Worm (Caenorhabditis elegans) whole organism, mixed stage, embryonic: Measurements from ENCODE around the gene mppb-1.

ENCODE experiments used
- bed-3 ChIP-seq: fragments of 200-800 bp; sonication (Bioruptor generic); optimal IDR thresholded peaks from 3 replicates; lab custom pipeline; 2018; ENCODE audit warnings: mild to moderate bottlenecking, missing genetic modification characterization, moderate library complexity, missing compliant biosample characterization
- blmp-1 ChIP-seq: fragments of 150-350 bp; optimal IDR thresholded peaks from 2 replicates; lab custom pipeline; 2014; ENCODE audit warnings: missing biosample characterization, missing genetic modification characterization
- ceh-39 ChIP-seq: fragments of 150-350 bp; optimal IDR thresholded peaks from 2 replicates; lab custom pipeline; 2014; ENCODE audit warnings: missing biosample characterization, missing genetic modification characterization
- ceh-83 ChIP-seq: fragments of 200-800 bp; sonication (Bioruptor generic); optimal IDR thresholded peaks from 2 replicates; lab custom pipeline; 2018; ENCODE audit warnings: mild to moderate bottlenecking, missing genetic modification characterization, missing compliant biosample characterization
- ces-1 ChIP-seq: fragments of 150-350 bp; optimal IDR thresholded peaks from 2 replicates; lab custom pipeline; 2014; ENCODE audit warnings: missing biosample characterization, missing genetic modification reagents, missing genetic modification characterization
- cnd-1 ChIP-seq: fragments of 200-800 bp; sonication (Bioruptor generic); optimal IDR thresholded peaks from 2 replicates; lab custom pipeline; 2018; ENCODE audit warnings: mild to moderate bottlenecking, missing genetic modification characterization, missing compliant biosample characterization
- drap-1 ChIP-seq: fragments of 200-800 bp; sonication (Bioruptor generic); optimal IDR thresholded peaks from 3 replicates; lab custom pipeline; 2018; ENCODE audit warnings: mild to moderate bottlenecking, missing genetic modification characterization, missing compliant biosample characterization
- elt-3 ChIP-seq: fragments of 150-350 bp; optimal IDR thresholded peaks from 2 replicates; lab custom pipeline; 2014; ENCODE audit warnings: missing biosample characterization, missing genetic modification characterization
- ham-2 ChIP-seq: fragments of 200-800 bp; sonication (Bioruptor generic); optimal IDR thresholded peaks from 2 replicates; lab custom pipeline; 2018; ENCODE audit warnings: mild to moderate bottlenecking, missing genetic modification characterization, missing compliant biosample characterization
- hlh-1 ChIP-seq: fragments of 150-350 bp; optimal IDR thresholded peaks from 2 replicates; lab custom pipeline; 2014; ENCODE audit warnings: missing biosample characterization, missing genetic modification reagents, missing genetic modification characterization
- lin-13 ChIP-seq: fragments of 150-350 bp; optimal IDR thresholded peaks from 2 replicates; lab custom pipeline; 2014; ENCODE audit warnings: missing biosample characterization, missing genetic modification characterization
- lin-32 ChIP-seq: fragments of 200-800 bp; sonication (Bioruptor generic); optimal IDR thresholded peaks from 2 replicates; lab custom pipeline; 2018; ENCODE audit warnings: mild to moderate bottlenecking, missing genetic modification characterization, missing compliant biosample characterization
- lsy-2 ChIP-seq: fragments of 150-350 bp; optimal IDR thresholded peaks from 2 replicates; lab custom pipeline; 2014; ENCODE audit warnings: missing biosample characterization, missing genetic modification characterization
- mab-5 ChIP-seq: fragments of 150-350 bp; optimal IDR thresholded peaks from 2 replicates; lab custom pipeline; 2014; ENCODE audit warnings: missing biosample characterization, missing genetic modification characterization
- mep-1 ChIP-seq: fragments of 150-350 bp; optimal IDR thresholded peaks from 2 replicates; lab custom pipeline; 2017; ENCODE audit warnings: missing biosample characterization, missing genetic modification reagents, missing genetic modification characterization, inconsistent platforms
- mls-2 ChIP-seq: sonication (generic microtip); optimal IDR thresholded peaks from 2 replicates; lab custom pipeline; 2016; ENCODE audit warnings: mild to moderate bottlenecking, missing genetic modification characterization, moderate library complexity, missing compliant biosample characterization
- nhr-12 ChIP-seq: fragments of 150-350 bp; optimal IDR thresholded peaks from 2 replicates; lab custom pipeline; 2014; ENCODE audit warnings: missing biosample characterization, missing genetic modification characterization
- nhr-2 ChIP-seq: fragments of 150-350 bp; optimal IDR thresholded peaks from 2 replicates; lab custom pipeline; 2014; ENCODE audit warnings: missing biosample characterization, missing genetic modification characterization
- nhr-237 ChIP-seq: fragments of 150-350 bp; optimal IDR thresholded peaks from 2 replicates; lab custom pipeline; 2014; ENCODE audit warnings: missing biosample characterization, missing genetic modification characterization
- nhr-28 ChIP-seq: fragments of 150-350 bp; optimal IDR thresholded peaks from 2 replicates; lab custom pipeline; 2014; ENCODE audit warnings: missing biosample characterization, missing genetic modification characterization
- nhr-76 ChIP-seq: sonication (generic microtip); optimal IDR thresholded peaks from 2 replicates; lab custom pipeline; 2017; ENCODE audit warnings: missing biosample characterization, missing genetic modification characterization
- pha-4 ChIP-seq: fragments of 150-350 bp; optimal IDR thresholded peaks from 2 replicates; lab custom pipeline; 2018; ENCODE audit warnings: missing biosample characterization, missing genetic modification reagents, missing genetic modification characterization
- sem-2 ChIP-seq: fragments of 200-800 bp; sonication (Bioruptor generic); optimal IDR thresholded peaks from 2 replicates; lab custom pipeline; 2018; ENCODE audit warnings: mild to moderate bottlenecking, missing genetic modification characterization, missing compliant biosample characterization
- sptf-1 ChIP-seq: sonication (generic microtip); optimal IDR thresholded peaks from 2 replicates; lab custom pipeline; 2017; ENCODE audit warnings: mild to moderate bottlenecking, missing genetic modification characterization, moderate library complexity, missing compliant biosample characterization
- tbx-8 ChIP-seq: fragments of 200-800 bp; sonication (Bioruptor generic); optimal IDR thresholded peaks from 2 replicates; lab custom pipeline; 2018; ENCODE audit warnings: mild to moderate bottlenecking, missing genetic modification characterization, moderate library complexity, missing compliant biosample characterization
- unc-120 ChIP-seq: sonication (generic microtip); optimal IDR thresholded peaks from 2 replicates; lab custom pipeline; 2017; ENCODE audit warnings: missing genetic modification characterization, missing compliant biosample characterization; ENCODE audit not compliant: poor library complexity, severe bottlenecking
- unc-39 ChIP-seq: fragments of 150-350 bp; optimal IDR thresholded peaks from 2 replicates; lab custom pipeline; 2014; ENCODE audit warnings: missing biosample characterization, missing genetic modification characterization
- unc-62 ChIP-seq: fragments of 150-350 bp; optimal IDR thresholded peaks from 2 replicates; lab custom pipeline; 2014; ENCODE audit warnings: missing biosample characterization, missing genetic modification reagents, missing genetic modification characterization
- zip-8 ChIP-seq: fragments of 150-350 bp; optimal IDR thresholded peaks from 2 replicates; lab custom pipeline; 2014; ENCODE audit warnings: missing biosample characterization, missing genetic modification characterization
- ztf-11 ChIP-seq: fragments of 150-350 bp; optimal IDR thresholded peaks from 2 replicates; lab custom pipeline; 2014; ENCODE audit warnings: missing biosample characterization, missing genetic modification characterization

The mppb-1 gene

DNA sequence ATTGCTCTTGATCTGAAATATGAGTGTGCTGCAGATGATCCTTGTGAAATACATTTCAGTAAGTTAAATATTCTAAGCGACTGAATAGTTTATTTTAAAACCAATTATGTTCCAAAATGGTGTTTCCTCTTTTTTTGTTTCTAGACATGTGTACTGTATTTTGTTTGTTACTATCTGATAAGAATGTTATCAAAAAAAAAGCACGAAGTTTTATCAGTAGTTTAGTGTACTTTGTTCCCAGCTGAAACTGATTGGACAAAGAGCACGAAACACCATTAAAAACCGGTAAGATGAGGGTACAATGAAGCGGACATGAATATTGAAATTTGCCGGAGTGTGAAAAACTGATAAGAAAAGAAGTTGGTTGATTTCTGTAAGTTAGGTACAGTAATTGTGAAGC is 4.3 kb upstream of the mppb-1 start:
- TF ChIP-seq hlh-1 (no peak), drap-1 (GFP tag; lab: Kevin White, UChicago) (no peak), nhr-12 (tag; lab: Kevin White, UChicago) (no peak), unc-62 (GFP tag; lab: Kevin White, UChicago) (no peak), sem-2 (GFP tag; lab: Kevin White, UChicago) (no peak)

DNA sequence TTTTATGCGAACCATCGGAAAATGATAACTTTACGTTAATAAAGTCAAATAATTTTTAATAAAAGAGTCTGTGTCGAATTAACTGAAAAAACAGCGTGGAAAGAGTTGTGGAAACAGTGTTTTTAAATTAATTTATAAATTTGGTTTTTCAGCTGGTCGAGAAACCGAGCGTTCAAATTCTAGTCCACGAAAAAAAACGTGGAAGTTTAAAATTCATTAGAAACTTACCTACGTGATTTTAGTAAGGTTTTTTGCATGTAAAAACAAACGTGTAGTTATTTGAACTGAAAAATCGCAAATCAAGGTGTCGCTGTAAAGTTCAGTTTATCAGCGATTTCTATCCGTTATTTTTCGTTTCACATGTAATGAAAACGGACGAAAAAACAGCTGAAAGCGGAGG is 4.0 kb downstream of the mppb-1 start, which contains the start of gene mans-4:
Gene mans-4, minus strand, starts transcription at position 101 of the 400 bp plus-strand sequence.
- TF ChIP-seq nhr-2 = no peak
- TF ChIP-seq elt-3 = no peak
- no peak for TF ChIP-seq sptf-1
- no peak for TF ChIP-seq sem-2 (GFP tag; lab: Kevin White, UChicago)
- no peak for TF ChIP-seq cnd-1
- TF ChIP-seq hlh-1 = no peak
- TF ChIP-seq ceh-83 (GFP tag; lab: Kevin White, UChicago) = no peak
- no peak for TF ChIP-seq unc-39
- no peak for TF ChIP-seq pha-4 (tag; lab: Kevin White, UChicago)
- TF ChIP-seq lin-13 = no peak
- no peak for TF ChIP-seq nhr-12 (tag; lab: Kevin White, UChicago)
- no peak for TF ChIP-seq lin-32
- TF ChIP-seq tbx-8 (GFP tag; lab: Kevin White, UChicago) = no peak
- no peak for TF ChIP-seq mls-2 (tag; lab: Kevin White, UChicago)
- TF ChIP-seq nhr-28 = no peak
- TF ChIP-seq unc-120 (tag; lab: Kevin White, UChicago) = no peak
- TF ChIP-seq drap-1 (GFP tag; lab: Kevin White, UChicago) = no peak
- no peak for TF ChIP-seq ceh-39 (tag; lab: Kevin White, UChicago)
- TF ChIP-seq ham-2 (GFP tag; lab: Kevin White, UChicago) = no peak

DNA sequence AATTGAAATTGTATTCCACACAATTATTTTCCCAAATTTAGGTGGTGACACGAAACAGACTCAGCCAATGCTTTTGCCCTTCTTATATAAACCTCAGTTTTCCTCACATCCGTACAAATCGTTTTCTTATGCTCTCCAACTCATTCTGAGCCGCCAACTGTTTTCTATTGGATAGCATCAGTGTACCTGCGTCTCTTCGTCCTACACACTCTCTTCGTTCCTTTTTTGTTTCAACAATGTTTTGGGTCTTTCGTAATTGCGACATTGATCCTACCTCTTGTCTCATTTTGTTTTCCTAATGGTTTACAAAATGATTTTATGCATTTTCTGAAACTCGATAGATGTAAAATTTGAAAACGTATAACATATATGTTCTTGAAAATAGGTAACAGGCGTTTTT is 4.9 kb downstream of the mppb-1 start:
- TF ChIP-seq hlh-1 (peak; percentile 79), unc-120 (tag; lab: Kevin White, UChicago) (no peak), zip-8 (tag; lab: Kevin White, UChicago) (no peak), unc-62 (GFP tag; lab: Kevin White, UChicago) (no peak), nhr-76 (tag; lab: Kevin White, UChicago) (no peak), drap-1 (GFP tag; lab: Kevin White, UChicago) (no peak)

DNA sequence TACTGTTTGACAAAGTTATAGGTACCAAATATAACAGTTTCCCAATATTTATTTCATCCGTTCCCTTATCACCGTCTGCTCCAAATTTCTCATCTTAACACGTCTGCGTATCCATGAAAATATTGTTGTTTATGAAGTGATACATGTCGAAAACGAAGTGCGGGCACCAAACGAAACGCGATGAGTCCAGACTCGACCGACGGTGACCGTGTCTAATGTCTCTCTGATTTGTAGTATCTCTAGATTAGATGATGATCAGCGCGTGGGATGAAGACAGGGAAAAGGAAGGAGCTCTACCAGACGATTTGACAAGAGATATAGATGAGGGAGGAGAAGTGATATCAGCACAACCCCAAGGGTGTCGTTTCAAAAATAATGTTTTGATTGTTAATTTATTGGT is 5.7 kb downstream of the mppb-1 start:
- TF ChIP-seq lin-13 (no peak), ces-1 (GFP tag; lab: Kevin White, UChicago) (no peak), ham-2 (GFP tag; lab: Kevin White, UChicago) (no peak), ztf-11 (tag; lab: Kevin White, UChicago) (no peak), unc-39 (no peak), ceh-83 (GFP tag; lab: Kevin White, UChicago) (no peak), mls-2 (tag; lab: Kevin White, UChicago) (no peak), mab-5 (tag; lab: Kevin White, UChicago) (no peak), nhr-28 (no peak), ceh-39 (tag; lab: Kevin White, UChicago) (no peak), nhr-2 (no peak), unc-62 (GFP tag; lab: Kevin White, UChicago) (peak; percentile 33), hlh-1 (peak; percentile 25), lsy-2 (no peak), unc-120 (tag; lab: Kevin White, UChicago) (peak; percentile 83), bed-3 (GFP tag; lab: Kevin White, UChicago) (no peak), blmp-1 (tag; lab: Kevin White, UChicago) (no peak)
- TF ChIP-seq, all 35 proteins: peak for 3

DNA sequence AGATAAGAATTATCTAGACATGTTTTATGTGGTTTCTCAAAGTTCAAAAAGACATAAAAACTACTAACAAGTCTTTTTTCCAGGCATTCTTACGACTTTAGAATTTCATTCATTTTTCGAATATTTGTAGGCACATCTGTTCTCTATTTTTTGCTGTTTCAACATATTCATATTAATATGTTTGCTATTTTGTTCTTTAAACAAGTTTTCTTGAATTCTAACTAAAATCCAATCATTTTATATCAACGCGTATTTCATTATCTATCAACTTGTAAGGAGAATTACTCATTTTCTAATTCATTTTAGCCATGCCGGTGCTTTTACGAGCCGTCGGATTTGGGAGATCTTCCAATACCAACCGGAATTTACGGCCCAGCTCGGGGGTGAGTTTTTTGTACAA is 7.6 kb downstream of the mppb-1 start, which contains the start of gene twk-8:
Gene twk-8, plus strand, starts transcription at position 301 of the 400 bp plus-strand sequence.
- TF ChIP-seq ces-1 (GFP tag; lab: Kevin White, UChicago) = no peak
- no peak for TF ChIP-seq nhr-237 (tag; lab: Kevin White, UChicago)
- TF ChIP-seq mab-5 (tag; lab: Kevin White, UChicago) = no peak

DNA sequence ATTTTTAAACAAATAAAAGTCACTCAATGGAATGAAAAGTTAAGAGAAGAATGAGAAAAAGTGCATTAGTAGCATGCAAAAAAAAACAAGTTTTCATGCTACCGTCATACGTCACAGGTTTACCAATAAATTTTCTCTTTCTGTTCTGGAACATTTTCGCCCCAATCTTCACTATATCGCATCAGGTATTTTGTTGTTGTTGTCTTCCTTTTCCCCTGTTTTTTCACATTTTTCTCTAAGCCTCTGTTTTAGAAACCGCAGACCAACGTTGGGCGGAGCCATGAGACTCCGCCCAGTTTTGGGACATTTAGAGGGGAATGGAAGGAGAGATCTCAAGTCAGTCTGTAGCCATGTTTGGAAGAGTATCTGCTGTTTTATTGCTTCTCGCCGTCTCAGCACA is 13.8 kb downstream of the mppb-1 start, which contains the start of gene msa-1:
Gene msa-1, plus strand, starts transcription at position 301 of the 400 bp plus-strand sequence.
- no peak for TF ChIP-seq nhr-2
- TF ChIP-seq mep-1 (tag; lab: Kevin White, UChicago) = no peak
- TF ChIP-seq lin-32 = no peak
- TF ChIP-seq mab-5 (tag; lab: Kevin White, UChicago) = no peak
- TF ChIP-seq ceh-39 (tag; lab: Kevin White, UChicago) = no peak
- no peak for TF ChIP-seq sem-2 (GFP tag; lab: Kevin White, UChicago)
- TF ChIP-seq unc-120 (tag; lab: Kevin White, UChicago) = no peak
- no peak for TF ChIP-seq bed-3 (GFP tag; lab: Kevin White, UChicago)
- no peak for TF ChIP-seq lsy-2
- no peak for TF ChIP-seq nhr-12 (tag; lab: Kevin White, UChicago)
- no peak for TF ChIP-seq ztf-11 (tag; lab: Kevin White, UChicago)
